Fruit fly (Drosophila melanogaster): ENCODE data around the gene CG33108.
A peak's percentile ranks its signal among the peaks of the same experiment; 100 is the strongest.

Gene CG33108

DNA sequence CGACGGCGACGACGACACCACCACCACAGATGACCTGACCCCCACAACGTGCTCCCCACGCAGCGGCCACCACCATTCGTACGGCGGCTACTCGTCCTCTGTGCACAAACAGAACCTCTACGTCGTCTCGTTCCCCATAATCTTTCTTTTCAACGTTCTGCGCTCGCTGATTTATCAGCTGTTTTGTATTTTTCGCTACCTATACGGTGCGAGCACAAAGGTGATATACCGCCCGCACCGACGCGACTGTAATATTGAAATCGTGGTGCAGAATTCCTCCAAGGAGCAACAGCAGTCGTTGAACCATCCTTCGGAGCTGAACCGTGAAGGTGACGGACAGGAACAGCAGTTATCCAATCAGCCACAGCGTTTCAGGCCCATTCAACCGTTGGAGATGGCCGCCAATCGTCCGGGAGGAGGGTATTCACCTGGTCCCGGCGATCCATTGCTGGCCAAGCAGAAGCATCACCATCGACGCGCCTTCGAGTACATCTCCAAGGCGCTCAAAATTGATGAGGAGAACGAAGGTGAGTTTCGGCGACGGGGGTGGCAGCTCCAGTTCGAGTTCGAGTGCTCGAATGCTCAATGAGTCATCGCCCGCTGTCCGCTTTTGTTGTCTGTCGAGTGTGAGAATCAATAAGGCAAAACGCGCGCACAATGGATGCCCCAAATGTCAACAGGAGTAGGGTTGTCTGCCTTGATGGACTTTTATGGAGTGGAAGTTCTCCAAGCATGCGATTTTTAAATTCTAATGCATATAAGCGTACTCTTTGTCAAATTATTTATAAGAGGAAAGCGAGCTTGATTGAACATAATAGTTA is 43.5 kb downstream of the CG33108 start, which contains the start of gene Miro:
Miro (minus strand) TSS at position 112 of the 821 bp plus-strand sequence.
- TF ChIP-seq Ets98B (GFP tag; IDR thresholded peaks at IDR 0.05), result no peak
- no peak for TF ChIP-seq D1 (tag; optimal IDR thresholded peaks at IDR 0.05)
- no peak for TF ChIP-seq Pif1A (GFP tag; optimal IDR thresholded peaks at IDR 0.05)
- no peak for TF ChIP-seq CG8301 (tag; optimal IDR thresholded peaks at IDR 0.05)
- no peak for TF ChIP-seq CG34367 (tag; optimal IDR thresholded peaks at IDR 0.05)
- TF ChIP-seq CG17806 (tag; optimal IDR thresholded peaks at IDR 0.05), result no peak
- no peak for TF ChIP-seq rn (GFP tag; IDR thresholded peaks at IDR 0.05)
- TF ChIP-seq Pif1B (GFP tag; optimal IDR thresholded peaks at IDR 0.05), result no peak
- no peak for TF ChIP-seq CG15710 (tag; optimal IDR thresholded peaks at IDR 0.05)
- TF ChIP-seq CG10348 (GFP tag; IDR thresholded peaks at IDR 0.05), result no peak
- peak; percentile 86 for TF ChIP-seq EcR (GFP tag; optimal IDR thresholded peaks at IDR 0.05)
- TF ChIP-seq CG4496 (GFP tag; IDR thresholded peaks at IDR 0.05), result no peak
- TF ChIP-seq Snoo (tag; optimal IDR thresholded peaks at IDR 0.05), result peak; percentile 34
- peak; percentile 32 for TF ChIP-seq gl (tag; optimal IDR thresholded peaks at IDR 0.05)
- no peak for TF ChIP-seq CG32121 (GFP tag; IDR thresholded peaks at IDR 0.05)
- TF ChIP-seq CG9948 (tag; optimal IDR thresholded peaks at IDR 0.05), result no peak
- TF ChIP-seq CG8159 (tag; optimal IDR thresholded peaks at IDR 0.05), result no peak
- TF ChIP-seq fd96Ca (GFP tag; IDR thresholded peaks at IDR 0.05), result no peak
- TF ChIP-seq CG13204 (GFP tag; optimal IDR thresholded peaks at IDR 0.05), result peak; percentile 51
- no peak for TF ChIP-seq CG14655 (GFP tag; optimal IDR thresholded peaks at IDR 0.05)
- TF ChIP-seq CG12605 (GFP tag; IDR thresholded peaks at IDR 0.05), result no peak

DNA sequence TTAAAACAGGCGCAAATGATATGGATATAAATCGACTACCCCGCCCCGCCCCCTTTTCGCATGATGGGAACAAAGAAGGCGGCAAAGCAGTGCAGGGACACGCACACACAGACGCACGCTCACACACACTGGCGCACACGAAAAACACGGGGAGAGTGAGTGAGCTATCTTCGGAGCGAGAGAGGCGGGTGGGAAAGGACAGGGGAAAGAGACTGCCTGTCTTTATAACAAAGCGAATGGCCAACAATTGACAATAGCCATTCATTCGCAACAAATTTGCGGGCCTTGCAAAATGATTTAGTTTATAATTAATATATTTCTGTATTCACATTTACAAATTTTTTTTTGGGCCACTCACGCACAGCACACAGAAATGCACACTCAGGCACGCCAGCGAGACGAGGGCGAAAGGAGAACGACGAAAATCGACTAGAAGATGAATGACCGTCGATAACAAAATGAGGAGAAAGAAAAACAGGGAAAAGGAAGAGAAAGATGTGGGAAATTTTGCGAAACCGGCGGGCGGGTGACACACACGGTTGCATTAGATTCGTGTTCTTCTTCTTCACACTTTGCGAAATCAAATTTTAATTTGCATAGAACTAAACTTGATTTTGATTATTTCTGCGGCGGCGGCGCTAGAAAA is 51.2 kb downstream of the CG33108 start:
- TF ChIP-seq CG32121 (GFP tag; IDR thresholded peaks at IDR 0.05), result no peak
- peak; percentile 16 for TF ChIP-seq Pif1A (GFP tag; optimal IDR thresholded peaks at IDR 0.05)
- no peak for TF ChIP-seq rn (GFP tag; IDR thresholded peaks at IDR 0.05)
- TF ChIP-seq EcR (GFP tag; optimal IDR thresholded peaks at IDR 0.05), result peak; percentile 77
- TF ChIP-seq Snoo (tag; optimal IDR thresholded peaks at IDR 0.05), result no peak
- peak; percentile 1 for TF ChIP-seq Pif1B (GFP tag; optimal IDR thresholded peaks at IDR 0.05)
- peak; percentile 33 for TF ChIP-seq Ets98B (GFP tag; IDR thresholded peaks at IDR 0.05)
- peak; percentile 24; the same call in 1 of the 3 replicates for TF ChIP-seq fd96Ca (GFP tag; IDR thresholded peaks at IDR 0.05)
- no peak for TF ChIP-seq CG14655 (GFP tag; optimal IDR thresholded peaks at IDR 0.05)
- no peak for TF ChIP-seq CG15710 (tag; optimal IDR thresholded peaks at IDR 0.05)
- peak; percentile 13 for TF ChIP-seq CG13204 (GFP tag; optimal IDR thresholded peaks at IDR 0.05)
